Fruit fly (Drosophila melanogaster) whole organism, prepupa: ENCODE measurements around the gene fend.

ENCODE experiments used
- CG10631 ChIP-seq: fragments of 200-800 bp; sonication (Bioruptor generic); optimal IDR thresholded peaks from 2 replicates; lab custom pipeline; 2016; ENCODE audit warnings: missing biosample characterization, missing genetic modification characterization
- CG10669 ChIP-seq: fragments of 200-800 bp; sonication (Bioruptor generic); optimal IDR thresholded peaks from 3 replicates; lab custom pipeline; 2018; ENCODE audit warnings: missing biosample characterization, mild to moderate bottlenecking, missing genetic modification characterization, moderate library complexity
- CG11294 ChIP-seq: fragments of 200-800 bp; sonication (Bioruptor generic); IDR thresholded peaks from 2 replicates; pipeline ENCODE4 v1.3.6; 2022; ENCODE audit warnings: missing biosample characterization, missing genetic modification characterization
- CG11762 ChIP-seq: fragments of 200-800 bp; sonication (Bioruptor generic); optimal IDR thresholded peaks from 3 replicates; lab custom pipeline; 2016; ENCODE audit warnings: missing biosample characterization, missing genetic modification characterization; ENCODE audit not compliant: insufficient read depth
- CG11902 ChIP-seq: fragments of 200-800 bp; sonication (Bioruptor generic); optimal IDR thresholded peaks from 3 replicates; lab custom pipeline; 2016; ENCODE audit warnings: missing biosample characterization, missing genetic modification characterization
- CG15336 ChIP-seq: fragments of 200-800 bp; sonication (Bioruptor generic); IDR thresholded peaks from 2 replicates; pipeline ENCODE4 v1.3.6; 2022; ENCODE audit warnings: missing biosample characterization, missing genetic modification characterization
- CG1621 ChIP-seq: fragments of 200-800 bp; sonication (Bioruptor generic); optimal IDR thresholded peaks from 3 replicates; lab custom pipeline; 2018; ENCODE audit warnings: missing biosample characterization, mild to moderate bottlenecking, missing genetic modification characterization
- CG16779 ChIP-seq: fragments of 200-800 bp; sonication (Bioruptor generic); optimal IDR thresholded peaks from 3 replicates; lab custom pipeline; 2017; ENCODE audit warnings: missing biosample characterization, mild to moderate bottlenecking, missing genetic modification characterization
- CG3032 ChIP-seq: fragments of 200-800 bp; optimal IDR thresholded peaks from 2 replicates; lab custom pipeline; 2019; ENCODE audit warnings: missing biosample characterization, mild to moderate bottlenecking, missing genetic modification characterization, moderate library complexity
- CG31627 ChIP-seq: fragments of 200-800 bp; sonication (Bioruptor generic); optimal IDR thresholded peaks from 3 replicates; lab custom pipeline; 2016; ENCODE audit warnings: missing biosample characterization, missing genetic modification characterization
- CG32006 ChIP-seq: fragments of 200-800 bp; sonication (Bioruptor generic); optimal IDR thresholded peaks from 3 replicates; lab custom pipeline; 2017; ENCODE audit warnings: missing biosample characterization, mild to moderate bottlenecking, missing genetic modification characterization
- CG34406 ChIP-seq: fragments of 200-800 bp; sonication (Bioruptor generic); optimal IDR thresholded peaks from 3 replicates; lab custom pipeline; 2016; ENCODE audit warnings: missing biosample characterization, missing genetic modification characterization
- CG3919 ChIP-seq: fragments of 200-800 bp; sonication (Bioruptor generic); optimal IDR thresholded peaks from 3 replicates; lab custom pipeline; 2016; ENCODE audit warnings: missing biosample characterization, missing genetic modification characterization
- CG4318 ChIP-seq: fragments of 200-800 bp; sonication (Bioruptor generic); optimal IDR thresholded peaks from 3 replicates; lab custom pipeline; 2017; ENCODE audit warnings: missing biosample characterization, mild to moderate bottlenecking, missing genetic modification characterization
- CG6163 ChIP-seq: fragments of 200-800 bp; sonication (Bioruptor generic); IDR thresholded peaks from 3 replicates; pipeline ENCODE4 v1.3.6; 2022; ENCODE audit warnings: missing biosample characterization, missing genetic modification characterization
- CG6276 ChIP-seq: fragments of 200-800 bp; sonication (Bioruptor generic); optimal IDR thresholded peaks from 2 replicates; lab custom pipeline; 2017; ENCODE audit warnings: missing biosample characterization, mild to moderate bottlenecking, missing genetic modification characterization
- CG6792 ChIP-seq: fragments of 200-800 bp; sonication (Bioruptor generic); optimal IDR thresholded peaks from 3 replicates; lab custom pipeline; 2016; ENCODE audit warnings: missing biosample characterization, missing genetic modification characterization
- CG6854 ChIP-seq: fragments of 200-800 bp; sonication (Bioruptor generic); optimal IDR thresholded peaks from 2 replicates; lab custom pipeline; 2017; ENCODE audit warnings: missing biosample characterization, mild to moderate bottlenecking, missing genetic modification characterization
- CG7368 ChIP-seq: fragments of 200-800 bp; sonication (Bioruptor generic); optimal IDR thresholded peaks from 3 replicates; lab custom pipeline; 2016; ENCODE audit warnings: missing biosample characterization, missing genetic modification characterization
- CG8119 ChIP-seq: fragments of 200-800 bp; sonication (Bioruptor generic); IDR thresholded peaks from 3 replicates; pipeline ENCODE4 v1.3.6; 2022; ENCODE audit warnings: missing biosample characterization, missing genetic modification characterization
- CG8319 ChIP-seq: fragments of 200-800 bp; sonication (Bioruptor generic); optimal IDR thresholded peaks from 3 replicates; lab custom pipeline; 2016; ENCODE audit warnings: missing biosample characterization, missing genetic modification characterization
- CG8632 ChIP-seq: fragments of 200-800 bp; sonication (Bioruptor generic); optimal IDR thresholded peaks from 3 replicates; lab custom pipeline; 2016; ENCODE audit warnings: missing biosample characterization, missing genetic modification characterization
- CG9139 ChIP-seq: fragments of 200-800 bp; sonication (Bioruptor generic); optimal IDR thresholded peaks from 3 replicates; lab custom pipeline; 2017; ENCODE audit warnings: missing biosample characterization, mild to moderate bottlenecking, missing genetic modification characterization
- Eip75B ChIP-seq: fragments of 200-800 bp; sonication (Bioruptor generic); optimal IDR thresholded peaks from 3 replicates; lab custom pipeline; 2016; ENCODE audit warnings: missing biosample characterization, missing genetic modification characterization
- Eip78C ChIP-seq: fragments of 200-800 bp; sonication (Bioruptor generic); peaks from one replicate; lab custom pipeline; 2016; ENCODE audit warnings: missing biosample characterization, missing genetic modification characterization
- Eip93F ChIP-seq: fragments of 200-800 bp; sonication (Bioruptor generic); optimal IDR thresholded peaks from 2 replicates; lab custom pipeline; 2016; ENCODE audit warnings: missing biosample characterization, mild to moderate bottlenecking, missing genetic modification characterization
- Ets21C ChIP-seq: fragments of 200-800 bp; sonication (Bioruptor generic); optimal IDR thresholded peaks from 3 replicates; lab custom pipeline; 2016; ENCODE audit warnings: missing biosample characterization, missing genetic modification characterization
- Ets96B ChIP-seq: fragments of 200-800 bp; optimal IDR thresholded peaks from 2 replicates; lab custom pipeline; 2019; ENCODE audit warnings: missing biosample characterization, mild to moderate bottlenecking, missing genetic modification characterization, moderate library complexity
- Hr38 ChIP-seq: sonication (Bioruptor generic); optimal IDR thresholded peaks from 2 replicates; lab custom pipeline; 2016; ENCODE audit warnings: missing biosample characterization, missing genetic modification characterization
- Hr39 ChIP-seq: fragments of 200-800 bp; sonication (Bioruptor generic); optimal IDR thresholded peaks from 2 replicates; lab custom pipeline; 2016; ENCODE audit warnings: missing biosample characterization, missing genetic modification characterization
- Hr4 ChIP-seq: fragments of 200-800 bp; sonication (Bioruptor generic); optimal IDR thresholded peaks from 3 replicates; lab custom pipeline; 2016; ENCODE audit warnings: missing biosample characterization, missing genetic modification characterization
- Lpt ChIP-seq: fragments of 200-800 bp; sonication (Bioruptor generic); optimal IDR thresholded peaks from 3 replicates; lab custom pipeline; 2016; ENCODE audit warnings: missing biosample characterization, missing genetic modification characterization
- Met ChIP-seq: fragments of 200-800 bp; sonication (Bioruptor generic); optimal IDR thresholded peaks from 3 replicates; lab custom pipeline; 2016; ENCODE audit warnings: missing biosample characterization, missing genetic modification characterization
- OdsH ChIP-seq: fragments of 200-800 bp; sonication (Bioruptor generic); optimal IDR thresholded peaks from 3 replicates; lab custom pipeline; 2016; ENCODE audit warnings: missing biosample characterization, missing genetic modification characterization
- Smox ChIP-seq: fragments of 200-800 bp; sonication (Bioruptor generic); optimal IDR thresholded peaks from 3 replicates; lab custom pipeline; 2016; ENCODE audit warnings: missing biosample characterization, missing genetic modification characterization
- Sox102F ChIP-seq: fragments of 200-800 bp; sonication (Bioruptor generic); optimal IDR thresholded peaks from 2 replicates; lab custom pipeline; 2016; ENCODE audit warnings: missing biosample characterization, mild to moderate bottlenecking, missing genetic modification characterization
- Sox14 ChIP-seq: fragments of 200-800 bp; sonication (Bioruptor generic); optimal IDR thresholded peaks from 3 replicates; lab custom pipeline; 2016; ENCODE audit warnings: missing biosample characterization, missing genetic modification characterization
- Sox15 ChIP-seq: fragments of 200-800 bp; sonication (Bioruptor generic); optimal IDR thresholded peaks from 3 replicates; lab custom pipeline; 2016; ENCODE audit warnings: missing biosample characterization, missing genetic modification characterization
- acj6 ChIP-seq: fragments of 200-800 bp; sonication (Bioruptor generic); optimal IDR thresholded peaks from 3 replicates; lab custom pipeline; 2016; ENCODE audit warnings: missing biosample characterization, missing genetic modification characterization
- cyc ChIP-seq: fragments of 200-800 bp; sonication (Bioruptor generic); optimal IDR thresholded peaks from 3 replicates; lab custom pipeline; 2016; ENCODE audit warnings: missing biosample characterization, missing genetic modification characterization
- dac ChIP-seq: fragments of 200-800 bp; sonication (Bioruptor generic); optimal IDR thresholded peaks from 2 replicates; lab custom pipeline; 2017; ENCODE audit warnings: missing biosample characterization, mild to moderate bottlenecking, missing genetic modification characterization
- eg ChIP-seq: fragments of 200-800 bp; sonication (Bioruptor generic); IDR thresholded peaks from 3 replicates; pipeline ENCODE4 v1.3.6; 2022; ENCODE audit warnings: missing biosample characterization, missing genetic modification characterization
- esn ChIP-seq: fragments of 200-800 bp; sonication (Bioruptor generic); optimal IDR thresholded peaks from 2 replicates; lab custom pipeline; 2016; ENCODE audit warnings: missing biosample characterization, mild to moderate bottlenecking, missing genetic modification characterization, moderate library complexity
- fd59A ChIP-seq: fragments of 200-800 bp; sonication (Bioruptor generic); optimal IDR thresholded peaks from 2 replicates; lab custom pipeline; 2017; ENCODE audit warnings: missing biosample characterization, mild to moderate bottlenecking, missing genetic modification characterization, missing genetic modification reagents
- fd85E ChIP-seq: fragments of 200-800 bp; sonication (Bioruptor generic); optimal IDR thresholded peaks from 3 replicates; lab custom pipeline; 2016; ENCODE audit warnings: missing biosample characterization, missing genetic modification characterization
- fkh ChIP-seq: fragments of 200-800 bp; sonication (Bioruptor generic); optimal IDR thresholded peaks from 3 replicates; lab custom pipeline; 2017; ENCODE audit warnings: missing biosample characterization, mild to moderate bottlenecking, missing genetic modification characterization, moderate library complexity
- lz ChIP-seq: fragments of 200-800 bp; sonication (Bioruptor generic); optimal IDR thresholded peaks from 3 replicates; lab custom pipeline; 2016; ENCODE audit warnings: missing biosample characterization, missing genetic modification characterization
- net ChIP-seq: fragments of 200-800 bp; sonication (Bioruptor generic); optimal IDR thresholded peaks from 3 replicates; lab custom pipeline; 2016; ENCODE audit warnings: missing biosample characterization, missing genetic modification characterization
- pdm3 ChIP-seq: fragments of 200-800 bp; sonication (Bioruptor generic); optimal IDR thresholded peaks from 3 replicates; lab custom pipeline; 2016; ENCODE audit warnings: missing biosample characterization, missing genetic modification characterization
- salr ChIP-seq, 2 experiments: fragments of 200-800 bp; sonication (Bioruptor generic); optimal IDR thresholded peaks; 3 replicates each; lab custom pipeline; 2016 to 2018; ENCODE audit warnings: missing biosample characterization in 2 of 2, missing genetic modification characterization in 2 of 2, mild to moderate bottlenecking in 1 of 2
- spab ChIP-seq: fragments of 200-800 bp; sonication (Bioruptor generic); optimal IDR thresholded peaks from 2 replicates; lab custom pipeline; 2017; ENCODE audit warnings: missing biosample characterization, mild to moderate bottlenecking, missing genetic modification characterization, missing genetic modification reagents
- ss ChIP-seq, 2 experiments: fragments of 200-800 bp; sonication (Bioruptor generic); optimal IDR thresholded peaks; 2 replicates in 1 of 2; 3 replicates in 1 of 2; lab custom pipeline; 2017 to 2018; ENCODE audit warnings: mild to moderate bottlenecking in 2 of 2, missing biosample characterization in 2 of 2, missing genetic modification characterization in 2 of 2, moderate library complexity in 1 of 2
- vri ChIP-seq: fragments of 200-800 bp; sonication (Bioruptor generic); optimal IDR thresholded peaks from 3 replicates; lab custom pipeline; 2016; ENCODE audit warnings: missing biosample characterization, mild to moderate bottlenecking, missing genetic modification characterization

Gene fend

dm6 chrX:9134922-9135453 is at the start of gene fend:
TSS of gene fend (minus strand) at chrX:9135099.
- TF ChIP-seq CG6276 (GFP tag; lab: Kevin White, UChicago) (peak; percentile 28), CG11762 (GFP tag; lab: Kevin White, UChicago) (no peak), CG9139 (GFP tag; lab: Kevin White, UChicago) (no peak), fd85E (no peak), Lpt (GFP tag; lab: Kevin White, UChicago) (peak; percentile 4), net (GFP tag; lab: Kevin White, UChicago) (peak; percentile 32), CG10669 (peak; percentile 40), Eip93F (GFP tag; lab: Kevin White, UChicago) (no peak), CG11294 (GFP tag; lab: Robert Waterston, UW) (no peak), Eip75B (GFP tag; lab: Kevin White, UChicago) (no peak), CG10631 (no peak), dac (GFP tag; lab: Kevin White, UChicago) (peak; percentile 22), Sox15 (GFP tag; lab: Kevin White, UChicago) (no peak), CG3919 (GFP tag; lab: Kevin White, UChicago) (no peak), CG8319 (GFP tag; lab: Kevin White, UChicago) (no peak), Smox (no peak), vri (GFP tag; lab: Kevin White, UChicago) (no peak), CG3032 (tag; lab: Kevin White, UChicago) (peak; percentile 34), CG11902 (GFP tag; lab: Kevin White, UChicago) (no peak), CG31627 (GFP tag; lab: Kevin White, UChicago) (no peak), CG6854 (no peak), lz (GFP tag; lab: Kevin White, UChicago) (peak; percentile 24), CG6163 (GFP tag; lab: Robert Waterston, UW) (0 out of 3 replicates have a peak, but pooled peaks have one; percentile 6), OdsH (GFP tag; lab: Kevin White, UChicago) (peak; percentile 19), Sox14 (GFP tag; lab: Kevin White, UChicago) (peak; percentile 16), Ets96B (tag; lab: Kevin White, UChicago) (peak; percentile 54), Hr38 (GFP tag; lab: Kevin White, UChicago) (no peak), CG16779 (peak; percentile 17), fd59A (GFP tag; lab: Kevin White, UChicago) (no peak), CG7368 (GFP tag; lab: Kevin White, UChicago) (no peak), Eip78C (GFP tag; lab: Kevin White, UChicago) (peak; percentile 86), CG8119 (GFP tag; lab: Robert Waterston, UW) (no peak), Ets21C (GFP tag; lab: Kevin White, UChicago) (no peak), fkh (GFP tag; lab: Kevin White, UChicago) (no peak), CG8632 (GFP tag; lab: Kevin White, UChicago) (no peak), eg (GFP tag; lab: Robert Waterston, UW) (no peak), salr (GFP tag; optimal IDR thresholded peaks at IDR 0.05; lab: Kevin White, UChicago) (peak in 1 of 2 experiments; percentile 11), Met (GFP tag; lab: Kevin White, UChicago) (peak; percentile 2), acj6 (GFP tag; lab: Kevin White, UChicago) (peak; percentile 34), CG32006 (GFP tag; lab: Kevin White, UChicago) (peak; percentile 56), CG6792 (GFP tag; lab: Kevin White, UChicago) (no peak), CG34406 (GFP tag; lab: Kevin White, UChicago) (peak; percentile 26), spab (GFP tag; lab: Kevin White, UChicago) (no peak), ss (GFP tag; optimal IDR thresholded peaks at IDR 0.05; lab: Kevin White, UChicago) (peak; percentile 26 to 57), Hr4 (GFP tag; lab: Kevin White, UChicago) (peak; percentile 3), esn (GFP tag; lab: Kevin White, UChicago) (peak; percentile 31), CG15336 (GFP tag; lab: Robert Waterston, UW) (no peak), cyc (GFP tag; lab: Kevin White, UChicago) (no peak), Sox102F (GFP tag; lab: Kevin White, UChicago) (no peak), Hr39 (GFP tag; lab: Kevin White, UChicago) (no peak), pdm3 (GFP tag; lab: Kevin White, UChicago) (no peak), CG4318 (peak; percentile 2), CG1621 (tag; lab: Kevin White, UChicago) (no peak)
